Worm (Caenorhabditis elegans) whole organism, L1 larva: Measurements from ENCODE around the gene srt-45.

Experiments
- ceh-63 ChIP-seq: fragments of 200-800 bp; sonication (Bioruptor generic); optimal IDR thresholded peaks from 2 replicates; lab custom pipeline; 2018; ENCODE audit warnings: mild to moderate bottlenecking, missing genetic modification characterization, missing compliant biosample characterization
- ceh-88 ChIP-seq: fragments of 200-800 bp; sonication (Bioruptor generic); IDR thresholded peaks from 2 replicates; pipeline ENCODE4 v1.3.6; 2022; ENCODE audit warnings: missing genetic modification characterization, missing compliant biosample characterization
- ces-1 ChIP-seq: fragments of 150-350 bp; optimal IDR thresholded peaks from 2 replicates; lab custom pipeline; 2014; ENCODE audit warnings: missing biosample characterization, missing genetic modification reagents, missing genetic modification characterization
- elt-2 ChIP-seq: sonication (generic microtip); optimal IDR thresholded peaks from 2 replicates; lab custom pipeline; 2016; ENCODE audit warnings: missing genetic modification characterization, mild to moderate bottlenecking, inconsistent platforms, missing compliant biosample characterization, missing genetic modification reagents
- ets-5 ChIP-seq: fragments of 200-800 bp; sonication (Bioruptor generic); IDR thresholded peaks from 2 replicates; pipeline ENCODE4 v1.3.6; 2022; ENCODE audit warnings: missing genetic modification characterization, missing compliant biosample characterization
- fkh-4 ChIP-seq: sonication (generic microtip); optimal IDR thresholded peaks from 2 replicates; lab custom pipeline; 2016; ENCODE audit warnings: missing compliant biosample characterization, missing genetic modification characterization, borderline replicate concordance
- grh-1 ChIP-seq: fragments of 200-800 bp; sonication (Bioruptor generic); IDR thresholded peaks from 2 replicates; pipeline ENCODE4 v1.3.6; 2022; ENCODE audit warnings: missing genetic modification reagents, missing genetic modification characterization, missing compliant biosample characterization
- hlh-4 ChIP-seq: sonication (generic microtip); optimal IDR thresholded peaks from 2 replicates; lab custom pipeline; 2016; ENCODE audit warnings: mild to moderate bottlenecking, missing genetic modification characterization, missing compliant biosample characterization
- lir-3 ChIP-seq: sonication (generic microtip); optimal IDR thresholded peaks from 2 replicates; lab custom pipeline; 2016; ENCODE audit warnings: mild to moderate bottlenecking, missing genetic modification characterization, moderate library complexity, missing compliant biosample characterization; ENCODE audit not compliant: poor library complexity
- mdl-1 ChIP-seq, 2 experiments: fragments of 150-350 bp; optimal IDR thresholded peaks; 2 replicates each; lab custom pipeline; 2014 to 2017; ENCODE audit warnings: missing biosample characterization in 2 of 2, missing genetic modification characterization in 2 of 2, inconsistent platforms in 1 of 2
- mef-2 ChIP-seq: fragments of 150-350 bp; optimal IDR thresholded peaks from 2 replicates; lab custom pipeline; 2014; ENCODE audit warnings: missing biosample characterization, missing genetic modification characterization
- nhr-237 ChIP-seq: fragments of 150-350 bp; optimal IDR thresholded peaks from 2 replicates; lab custom pipeline; 2014; ENCODE audit warnings: missing biosample characterization, missing genetic modification characterization
- nhr-77 ChIP-seq: fragments of 150-350 bp; optimal IDR thresholded peaks from 2 replicates; lab custom pipeline; 2014; ENCODE audit warnings: missing biosample characterization, missing genetic modification characterization
- nhr-85 ChIP-seq: sonication (generic microtip); peaks from one replicate; lab custom pipeline; 2016; ENCODE audit warnings: missing genetic modification characterization, inconsistent platforms, missing compliant biosample characterization
- pag-3 ChIP-seq: sonication (generic microtip); optimal IDR thresholded peaks from 2 replicates; lab custom pipeline; 2017; ENCODE audit warnings: missing genetic modification characterization, mild to moderate bottlenecking, missing compliant biosample characterization, antibody characterized with exemption, borderline replicate concordance; ENCODE audit not compliant: insufficient read depth
- rnt-1 ChIP-seq: sonication (generic microtip); optimal IDR thresholded peaks from 2 replicates; lab custom pipeline; 2016; ENCODE audit warnings: mild to moderate bottlenecking, missing genetic modification characterization, moderate library complexity, missing compliant biosample characterization
- tbx-2 ChIP-seq: sonication (generic microtip); optimal IDR thresholded peaks from 2 replicates; lab custom pipeline; 2016; ENCODE audit warnings: missing genetic modification characterization, missing compliant biosample characterization
- unc-62 ChIP-seq: fragments of 150-350 bp; optimal IDR thresholded peaks from 2 replicates; lab custom pipeline; 2014; ENCODE audit warnings: missing biosample characterization, missing genetic modification reagents, missing genetic modification characterization
- unc-98 ChIP-seq: fragments of 200-800 bp; sonication (Bioruptor generic); IDR thresholded peaks from 2 replicates; pipeline ENCODE4 v1.3.6; 2022; ENCODE audit warnings: missing genetic modification characterization, missing compliant biosample characterization
- ztf-11 ChIP-seq, 2 experiments: sonication (generic microtip); optimal IDR thresholded peaks; 2 replicates each; lab custom pipeline; 2016 to 2017; ENCODE audit warnings: missing genetic modification characterization in 2 of 2, missing biosample characterization in 1 of 2, missing compliant biosample characterization in 1 of 2

srt-45 gene

ce11 chrV:19827481-19827880 lies 43.6 kb downstream of the srt-45 start:
- TF ChIP-seq nhr-77 = no peak
- no peak for TF ChIP-seq mdl-1 (tag; optimal IDR thresholded peaks at IDR 0.05; lab: Kevin White, UChicago)
- TF ChIP-seq nhr-237 (tag; lab: Kevin White, UChicago) = no peak

ce11 chrV:19829225-19829624 lies 45.3 kb downstream of the srt-45 start:
- no peak for TF ChIP-seq ceh-88 (GFP tag; lab: Robert Waterston, UW)
- no peak for TF ChIP-seq ceh-63 (GFP tag; lab: Kevin White, UChicago)
- TF ChIP-seq mef-2 (tag; lab: Kevin White, UChicago) = no peak
- TF ChIP-seq fkh-4 (tag; lab: Kevin White, UChicago) = no peak
- TF ChIP-seq ets-5 (GFP tag; lab: Robert Waterston, UW) = no peak
- TF ChIP-seq, all 84 proteins: peak for 0

ce11 chrV:19830815-19831214 lies 46.9 kb downstream of the srt-45 start, which contains the start of gene pcp-4:
TSS of gene pcp-4 (minus strand) at chrV:19831011.
- TF ChIP-seq unc-98 (GFP tag; lab: Robert Waterston, UW) (no peak), unc-62 (GFP tag; lab: Kevin White, UChicago) (no peak), ces-1 (GFP tag; lab: Kevin White, UChicago) (no peak), pag-3 (no peak), grh-1 (GFP tag; lab: Robert Waterston, UW) (no peak), mdl-1 (tag; optimal IDR thresholded peaks at IDR 0.05; lab: Kevin White, UChicago) (no peak), nhr-85 (tag; lab: Kevin White, UChicago) (no peak), lir-3 (tag; lab: Kevin White, UChicago) (no peak), hlh-4 (tag; lab: Kevin White, UChicago) (no peak), ets-5 (GFP tag; lab: Robert Waterston, UW) (no peak), rnt-1 (tag; lab: Kevin White, UChicago) (no peak), tbx-2 (no peak)

- TF ChIP-seq elt-2 (tag; lab: Kevin White, UChicago) = peak; percentile 25
- no peak for TF ChIP-seq ztf-11 (tag; optimal IDR thresholded peaks at IDR 0.05; lab: Kevin White, UChicago)
Observed at ce11 chrV:19831588-19831987, 47.7 kb downstream of the srt-45 start.
